Fruit fly (Drosophila melanogaster) whole organism, larva: ENCODE data around the gene CG9215.

Experiments used
- noc ChIP-seq: fragments of 200-800 bp; sonication (Bioruptor generic); optimal IDR thresholded peaks from 3 replicates; lab custom pipeline; 2019; ENCODE audit warnings: missing biosample characterization, mild to moderate bottlenecking, missing genetic modification characterization, moderate library complexity

The CG9215 gene

DNA sequence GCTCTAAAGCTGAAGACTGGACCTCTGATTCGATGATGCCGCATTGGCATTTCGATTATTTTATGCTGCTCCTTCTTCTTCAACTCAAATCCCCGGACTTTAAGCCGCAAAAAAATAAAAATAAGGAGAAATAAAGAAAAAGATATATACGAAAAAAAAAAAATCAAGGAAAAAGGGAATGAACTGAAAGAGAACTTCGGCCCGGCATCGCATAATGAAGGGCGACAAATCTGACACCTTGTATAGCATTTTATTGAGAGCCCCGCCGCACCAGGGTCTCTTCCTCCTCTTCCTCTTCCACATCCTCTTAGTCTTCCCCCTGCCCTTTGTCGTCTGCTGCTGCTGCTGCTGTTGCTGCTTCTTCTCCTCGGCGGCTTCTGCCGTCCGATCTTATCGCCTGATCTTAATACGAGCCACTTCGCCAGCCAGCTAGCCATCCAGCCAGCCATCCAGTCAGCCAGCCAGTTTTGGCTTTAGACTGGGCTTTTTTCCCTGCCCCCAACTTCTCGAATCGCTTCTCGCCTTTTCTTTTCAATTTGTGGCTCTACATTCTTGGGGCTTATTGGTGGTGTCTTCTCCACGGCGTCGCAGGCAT lies 26.2 kb upstream of the CG9215 start:
- TF ChIP-seq noc (tag; lab: Kevin White, UChicago) = no peak

- no peak for TF ChIP-seq noc (tag; lab: Kevin White, UChicago)
These were observed 19.8 kb upstream of the CG9215 start for dm6 chrX:15602438-15602837.

DNA sequence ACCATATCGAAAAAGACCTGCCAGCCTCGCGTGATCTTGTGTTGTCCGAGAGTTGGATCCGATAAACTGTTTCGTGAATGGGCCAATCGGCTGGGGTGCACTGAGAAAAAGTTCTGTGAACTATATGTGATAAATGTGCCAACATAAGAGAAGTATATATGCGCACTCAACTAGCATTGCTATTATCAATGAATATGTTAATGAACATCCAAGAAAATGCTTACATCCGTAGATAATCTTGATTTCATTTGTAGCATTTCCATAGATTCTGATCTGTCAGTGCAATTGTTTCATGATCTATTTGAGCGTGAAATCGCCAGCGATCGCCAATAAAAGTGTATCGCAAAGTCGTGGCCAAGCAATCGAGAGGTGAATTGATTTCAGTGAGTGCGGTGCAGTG lies 18.6 kb upstream of the CG9215 start:
- TF ChIP-seq noc (tag; lab: Kevin White, UChicago) = no peak

dm6 chrX:15599697-15600096 lies 17.0 kb upstream of the CG9215 start:
- peak; percentile 5 for TF ChIP-seq noc (tag; lab: Kevin White, UChicago)

- TF ChIP-seq noc (tag; lab: Kevin White, UChicago) = no peak
These were observed 11.7 kb upstream of the CG9215 start for dm6 chrX:15594230-15594857.

dm6 chrX:15593477-15594229 lies 11.0 kb upstream of the CG9215 start, which contains the start of gene Chsy:
Gene Chsy, minus strand, starts transcription at chrX:15593534.
- TF ChIP-seq noc (tag; lab: Kevin White, UChicago) = no peak

- TF ChIP-seq noc (tag; lab: Kevin White, UChicago) = no peak
These were observed 10.3 kb upstream of the CG9215 start for dm6 chrX:15592822-15593476.

dm6 chrX:15591721-15592491 lies 9.2 kb upstream of the CG9215 start:
- TF ChIP-seq noc (tag; lab: Kevin White, UChicago) = peak; percentile 55

DNA sequence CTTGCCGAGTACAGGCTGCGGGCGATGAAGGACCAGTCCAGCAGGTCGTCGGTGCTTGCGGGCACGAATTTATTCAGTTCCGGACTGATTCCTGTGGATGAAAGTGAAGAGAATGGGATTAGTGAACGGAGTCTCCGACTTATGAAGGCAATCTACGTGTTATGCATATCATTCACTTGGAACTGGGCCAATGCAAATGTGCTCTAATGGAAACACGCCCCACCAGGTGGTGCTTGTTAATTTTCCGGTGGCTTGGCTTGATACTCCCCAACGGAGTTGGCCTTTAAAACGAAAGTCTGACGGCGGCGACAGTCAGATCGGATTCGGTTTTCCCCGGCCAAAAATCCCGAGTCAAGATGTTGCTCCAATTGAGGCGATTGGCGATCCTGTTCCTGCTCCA lies 4.8 kb upstream of the CG9215 start, which contains the start of gene Alp11:
Alp11 (plus strand) TSS at position 301 of the 400 bp plus-strand sequence.
- no peak for TF ChIP-seq noc (tag; lab: Kevin White, UChicago)

DNA sequence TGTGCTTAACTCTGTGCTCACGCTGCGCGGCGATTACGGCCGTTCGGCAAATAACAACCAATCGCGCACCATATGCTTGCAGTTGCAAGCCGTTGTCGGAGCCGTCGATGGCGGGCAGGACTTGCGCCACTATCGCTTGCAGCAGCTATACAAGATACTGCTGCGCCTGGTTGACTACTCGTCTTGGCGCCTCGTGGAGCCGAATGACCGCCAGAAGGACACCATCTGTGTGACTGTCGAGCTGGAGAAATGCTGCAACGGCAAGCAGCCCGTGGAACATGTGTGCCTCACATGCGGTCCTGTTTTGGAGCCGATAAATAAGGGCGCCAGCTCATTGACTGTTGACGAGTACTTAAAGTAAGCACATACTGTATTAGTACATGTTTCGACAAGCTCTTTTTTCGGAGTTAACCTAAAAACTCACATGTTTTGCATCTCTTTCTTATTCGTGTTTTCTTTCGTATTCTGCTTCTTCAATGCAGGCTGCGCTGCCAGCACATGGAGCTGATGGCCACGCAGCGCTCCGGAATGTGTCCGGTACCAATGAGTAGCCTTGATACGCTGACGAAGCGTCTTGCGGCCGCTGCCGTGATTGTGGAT lies 1.3 kb upstream of the CG9215 start:
- no peak for TF ChIP-seq noc (tag; lab: Kevin White, UChicago)

DNA sequence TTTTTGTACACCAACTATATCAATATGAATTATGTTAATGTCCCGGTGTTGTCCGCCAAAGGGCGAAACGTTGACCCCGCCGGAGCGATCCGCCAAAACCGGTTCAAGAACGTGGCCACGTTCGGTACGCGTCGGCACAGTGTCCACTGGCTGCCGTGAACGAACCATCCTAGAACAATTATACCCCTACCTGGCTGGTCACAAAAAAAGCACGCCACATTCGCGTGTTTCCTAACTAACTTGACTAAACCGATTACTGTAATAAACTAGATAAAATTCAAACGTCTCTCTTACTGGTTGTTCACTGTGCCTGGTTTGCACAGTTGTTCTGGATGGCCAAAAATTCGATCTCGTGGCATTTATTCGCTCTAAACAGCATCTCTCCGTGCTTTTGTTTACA lies 3.1 kb downstream of the CG9215 start:
- peak; percentile 96 for TF ChIP-seq noc (tag; lab: Kevin White, UChicago)

DNA sequence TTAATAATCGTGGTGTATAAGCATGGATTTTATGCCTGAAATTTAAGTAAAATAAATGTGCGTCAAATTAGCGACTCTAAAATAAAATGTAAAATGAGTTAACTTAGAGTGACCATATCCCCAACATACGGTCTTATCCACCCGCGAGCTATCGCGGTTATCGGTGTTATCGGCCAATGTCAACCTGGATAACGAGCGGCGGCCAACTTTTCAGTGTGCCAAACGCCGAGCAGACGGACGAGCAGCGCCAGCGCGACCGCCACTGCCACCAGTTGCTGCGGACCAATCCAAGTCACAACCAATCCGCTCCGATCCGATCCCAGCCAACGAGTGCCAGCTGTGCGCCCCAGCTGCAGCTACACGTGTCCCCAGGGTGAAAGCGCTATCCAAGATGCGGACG lies 4.6 kb downstream of the CG9215 start, which contains the start of the genes cerv and CG7872:
cerv (minus strand) TSS at position 129 of the 400 bp plus-strand sequence.
CG7872 (plus strand) TSS at position 163 of the 400 bp plus-strand sequence.
- TF ChIP-seq noc (tag; lab: Kevin White, UChicago) = no peak

DNA sequence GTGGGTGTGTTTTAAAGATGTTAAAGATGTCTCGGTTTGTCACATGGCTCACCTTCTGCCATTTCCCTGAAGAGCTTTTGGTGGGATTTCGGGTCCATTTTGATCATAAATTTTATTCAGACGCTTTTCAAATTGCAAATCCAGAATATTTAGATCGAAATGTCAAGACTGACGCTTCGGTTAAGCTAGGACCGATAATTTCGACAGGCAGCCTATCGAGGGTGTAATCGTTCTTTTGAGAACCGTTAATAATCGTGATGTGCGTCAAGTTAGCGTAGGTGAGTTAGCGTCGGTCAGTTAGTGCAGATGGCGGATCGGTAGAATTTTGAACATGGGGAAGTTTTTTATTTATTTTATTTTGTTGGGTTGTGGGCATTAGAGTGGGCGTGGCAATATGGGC lies 7.1 kb downstream of the CG9215 start, which contains the start of gene CG42299:
CG42299 (minus strand) TSS at position 127 of the 400 bp plus-strand sequence.
- no peak for TF ChIP-seq noc (tag; lab: Kevin White, UChicago)

DNA sequence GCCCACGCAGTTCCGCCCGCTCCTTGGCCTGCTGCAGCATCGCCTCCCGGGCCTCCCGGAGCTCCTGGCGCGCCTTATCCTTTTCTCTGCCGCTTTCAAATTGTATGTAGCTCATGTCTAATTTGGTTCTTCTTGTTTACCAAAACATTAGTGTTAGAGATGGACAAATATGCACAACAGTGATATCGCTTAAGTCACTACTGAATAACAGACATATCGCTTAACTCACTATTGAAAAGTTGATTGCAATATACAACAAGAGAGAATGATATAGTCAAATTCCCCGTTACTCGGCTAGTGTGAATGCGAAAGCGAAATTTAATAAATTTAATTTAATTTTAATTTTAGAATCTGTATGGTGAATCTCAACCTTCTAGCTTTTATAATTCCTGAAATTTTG lies 8.3 kb downstream of the CG9215 start, which contains the start of gene CG9213:
CG9213 (minus strand) TSS at position 152 of the 400 bp plus-strand sequence.
- no peak for TF ChIP-seq noc (tag; lab: Kevin White, UChicago)
